Worm (Caenorhabditis elegans): ENCODE measurements around the gene C06G3.8.
A peak's percentile ranks its signal among the peaks of the same experiment; 100 is the strongest.

The C06G3.8 gene

ce11 chrIV:7036790-7037189 is 4.4 kb upstream of the C06G3.8 start, which contains the start of gene ufl-1:
Gene ufl-1, minus strand, starts transcription at chrIV:7036859.
- TF ChIP-seq lin-39 (tag; optimal IDR thresholded peaks at IDR 0.05): no peak
- TF ChIP-seq efl-1 (optimal IDR thresholded peaks at IDR 0.05): no peak
- TF ChIP-seq efl-1 (GFP tag; optimal IDR thresholded peaks at IDR 0.05 in 1 of 2): peak in 1 of 2 experiments; percentile 50

DNA sequence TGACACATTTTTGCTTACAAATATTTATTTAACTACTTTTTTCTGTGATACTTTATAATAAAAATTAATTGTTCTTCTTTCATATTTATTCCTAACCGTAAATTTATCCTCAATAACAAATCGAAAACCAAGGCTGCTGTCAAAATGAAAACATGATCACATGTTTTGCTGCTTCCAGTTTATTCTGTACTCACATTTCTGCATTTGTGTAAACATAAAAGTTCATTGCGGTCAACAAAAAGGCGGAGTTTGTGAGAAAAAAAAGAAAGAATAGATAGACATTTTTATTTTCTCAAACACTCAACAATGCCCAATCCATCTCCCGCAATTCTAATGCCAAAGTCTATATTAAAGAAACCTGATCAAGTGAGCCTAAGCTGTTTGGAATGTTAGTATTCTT is 3.5 kb upstream of the C06G3.8 start, which contains the start of gene C06G3.3:
Gene C06G3.3 (plus strand): TSS at position 301 of the 400 bp plus-strand sequence.
- no peak for TF ChIP-seq efl-3 (GFP tag; optimal IDR thresholded peaks at IDR 0.05)
- TF ChIP-seq blmp-1 (tag; optimal IDR thresholded peaks at IDR 0.05): peak; percentile 6

- peak in 1 of 2 experiments; percentile 22 for TF ChIP-seq efl-1 (optimal IDR thresholded peaks at IDR 0.05)
- peak in 1 of 2 experiments; percentile 79 for TF ChIP-seq efl-1 (GFP tag; optimal IDR thresholded peaks at IDR 0.05 in 1 of 2)
- no peak for TF ChIP-seq C04F5.9 (tag; optimal IDR thresholded peaks at IDR 0.05)
Observed at ce11 chrIV:7031019-7031418, 1.3 kb downstream of the C06G3.8 start.

DNA sequence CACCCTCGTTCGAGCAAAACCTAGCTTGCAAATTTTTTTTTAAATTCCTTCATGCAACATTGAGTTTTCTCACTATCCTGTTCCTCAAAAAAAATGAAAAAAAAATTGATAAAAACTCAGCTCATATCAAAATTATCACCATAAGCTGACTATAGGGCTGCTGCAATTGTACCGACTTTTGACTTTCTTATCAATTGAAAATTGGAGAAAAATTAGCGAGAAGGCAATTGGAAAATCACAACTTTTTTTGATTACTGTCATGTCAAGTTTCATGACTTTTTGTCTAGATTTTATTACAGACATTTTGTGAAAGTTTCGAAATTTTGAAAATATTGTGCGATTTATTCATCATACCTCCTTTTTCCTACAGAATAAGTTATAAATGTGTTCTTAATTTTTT is 6.5 kb downstream of the C06G3.8 start:
- TF ChIP-seq efl-1 (optimal IDR thresholded peaks at IDR 0.05) (no peak), efl-1 (GFP tag; optimal IDR thresholded peaks at IDR 0.05 in 1 of 2) (peak in 1 of 2 experiments; percentile 71), elt-2 (tag; optimal IDR thresholded peaks at IDR 0.05) (peak; percentile 77), ztf-4 (tag; optimal IDR thresholded peaks at IDR 0.05) (no peak), ceh-82 (tag; optimal IDR thresholded peaks at IDR 0.05) (no peak), lin-35 (GFP tag; optimal IDR thresholded peaks at IDR 0.05) (peak in 1 of 2 experiments; percentile 37)

ce11 chrIV:7024829-7025228 is 7.5 kb downstream of the C06G3.8 start:
- TF ChIP-seq rnt-1 (tag; optimal IDR thresholded peaks at IDR 0.05) (no peak), xbp-1 (tag; optimal IDR thresholded peaks at IDR 0.05) (no peak), tbx-2 (tag; optimal IDR thresholded peaks at IDR 0.05) (no peak), sox-4 (tag; optimal IDR thresholded peaks at IDR 0.05) (no peak), lin-13 (GFP tag; optimal IDR thresholded peaks at IDR 0.05) (no peak), swsn-7 (tag; optimal IDR thresholded peaks at IDR 0.05) (no peak), unc-62 (GFP tag; optimal IDR thresholded peaks at IDR 0.05) (no peak), lin-35 (GFP tag; optimal IDR thresholded peaks at IDR 0.05) (no peak), fkh-8 (tag; optimal IDR thresholded peaks at IDR 0.05) (no peak), nhr-28 (tag; optimal IDR thresholded peaks at IDR 0.05) (no peak), jun-1 (tag; optimal IDR thresholded peaks at IDR 0.05) (no peak), ceh-90 (tag; optimal IDR thresholded peaks at IDR 0.05) (no peak), vab-15 (tag; optimal IDR thresholded peaks at IDR 0.05) (no peak), hlh-4 (tag; optimal IDR thresholded peaks at IDR 0.05) (no peak), elt-3 (tag; optimal IDR thresholded peaks at IDR 0.05) (no peak)

ce11 chrIV:7023858-7024257 is 8.5 kb downstream of the C06G3.8 start, which contains the start of gene adah-1:
Gene adah-1, plus strand, starts transcription at chrIV:7024211.
- peak; percentile 68 for TF ChIP-seq nhr-71 (tag; optimal IDR thresholded peaks at IDR 0.05)
- no peak for TF ChIP-seq nhr-47 (tag; optimal IDR thresholded peaks at IDR 0.05)
- no peak for TF ChIP-seq hlh-4 (tag; optimal IDR thresholded peaks at IDR 0.05)
- peak; percentile 31 for TF ChIP-seq rnt-1 (tag; optimal IDR thresholded peaks at IDR 0.05)
- peak; percentile 59 for TF ChIP-seq lin-14 (GFP tag; optimal IDR thresholded peaks at IDR 0.05)
- TF ChIP-seq efl-1 (optimal IDR thresholded peaks at IDR 0.05): peak in 1 of 2 experiments; percentile 11
- TF ChIP-seq efl-1 (GFP tag; optimal IDR thresholded peaks at IDR 0.05 in 1 of 2): peak in 1 of 2 experiments; percentile 65
- no peak for TF ChIP-seq zip-4 (GFP tag; optimal IDR thresholded peaks at IDR 0.05)
- TF ChIP-seq lsy-2 (tag; optimal IDR thresholded peaks at IDR 0.05): peak; percentile 22 to 26
- TF ChIP-seq snu-23 (GFP tag; optimal IDR thresholded peaks at IDR 0.05): peak; percentile 45
- peak; percentile 34 for TF ChIP-seq nhr-20 (tag; optimal IDR thresholded peaks at IDR 0.05)
- peak; percentile 27 for TF ChIP-seq mep-1 (tag; optimal IDR thresholded peaks at IDR 0.05)
- TF ChIP-seq elt-3 (tag; optimal IDR thresholded peaks at IDR 0.05): peak in 1 of 6 experiments; percentile 56
- peak; percentile 22; the same call in 1 of the 2 replicates for TF ChIP-seq nhr-19 (GFP tag; conservative IDR thresholded peaks at IDR 0.05)
